Worm (Caenorhabditis elegans) whole organism, L3 larva: ENCODE data around the gene ZK994.6.
A peak's percentile ranks its signal among the peaks of the same experiment; 100 is the strongest.

Experiments used
- R02D3.7 ChIP-seq: fragments of 150-350 bp; optimal IDR thresholded peaks from 2 replicates; lab custom pipeline; 2014; ENCODE audit warnings: missing biosample characterization, missing genetic modification characterization
- ZK546.5 ChIP-seq: sonication (generic microtip); optimal IDR thresholded peaks from 2 replicates; lab custom pipeline; 2017; ENCODE audit warnings: missing biosample characterization, missing genetic modification characterization
- aly-2 ChIP-seq: fragments of 150-350 bp; optimal IDR thresholded peaks from 2 replicates; lab custom pipeline; 2014; ENCODE audit warnings: missing biosample characterization, missing genetic modification characterization
- ama-1 ChIP-seq: fragments of 150-350 bp; optimal IDR thresholded peaks from 2 replicates; lab custom pipeline; 2018
- ceh-16 ChIP-seq: sonication (generic microtip); optimal IDR thresholded peaks from 2 replicates; lab custom pipeline; 2017; ENCODE audit warnings: missing biosample characterization, missing genetic modification characterization
- ceh-28 ChIP-seq: fragments of 150-350 bp; optimal IDR thresholded peaks from 2 replicates; lab custom pipeline; 2014; ENCODE audit warnings: missing biosample characterization, missing genetic modification reagents, missing genetic modification characterization
- ceh-82 ChIP-seq: fragments of 150-350 bp; optimal IDR thresholded peaks from 2 replicates; lab custom pipeline; 2014; ENCODE audit warnings: missing biosample characterization, missing genetic modification characterization
- ceh-9 ChIP-seq: sonication (generic microtip); optimal IDR thresholded peaks from 2 replicates; lab custom pipeline; 2018; ENCODE audit warnings: missing biosample characterization, missing genetic modification characterization
- daf-12 ChIP-seq: fragments of 150-350 bp; optimal IDR thresholded peaks from 2 replicates; lab custom pipeline; 2014; ENCODE audit warnings: missing biosample characterization, missing genetic modification reagents, missing genetic modification characterization
- egl-27 ChIP-seq: sonication (generic microtip); optimal IDR thresholded peaks from 4 replicates; lab custom pipeline; 2017; ENCODE audit warnings: missing biosample characterization, missing genetic modification reagents, missing genetic modification characterization
- egl-5 ChIP-seq: fragments of 150-350 bp; optimal IDR thresholded peaks from 2 replicates; lab custom pipeline; 2017; ENCODE audit warnings: missing biosample characterization, missing genetic modification reagents, missing genetic modification characterization, inconsistent platforms
- elt-1 ChIP-seq: fragments of 150-350 bp; optimal IDR thresholded peaks from 2 replicates; lab custom pipeline; 2014; ENCODE audit warnings: missing biosample characterization, missing genetic modification characterization
- elt-2 ChIP-seq: sonication (generic microtip); optimal IDR thresholded peaks from 2 replicates; lab custom pipeline; 2016; ENCODE audit warnings: missing genetic modification reagents, mild to moderate bottlenecking, missing genetic modification characterization, missing compliant biosample characterization
- elt-3 ChIP-seq, 3 experiments: fragments of 150-350 bp in 1 of 3; sonication (generic microtip) in 2 of 3; optimal IDR thresholded peaks; 2 replicates in 2 of 3; 4 replicates in 1 of 3; lab custom pipeline; 2014 to 2017; ENCODE audit warnings: missing biosample characterization in 3 of 3, missing genetic modification characterization in 3 of 3
- eor-1 ChIP-seq, 2 experiments: fragments of 150-350 bp; optimal IDR thresholded peaks; 2 replicates each; lab custom pipeline; 2014 to 2018; ENCODE audit warnings: missing biosample characterization in 2 of 2, missing genetic modification characterization in 2 of 2
- fkh-10 ChIP-seq: sonication (generic microtip); optimal IDR thresholded peaks from 2 replicates; lab custom pipeline; 2017; ENCODE audit warnings: missing biosample characterization, missing genetic modification reagents, missing genetic modification characterization
- fos-1 ChIP-seq: fragments of 150-350 bp; optimal IDR thresholded peaks from 2 replicates; lab custom pipeline; 2014; ENCODE audit warnings: missing biosample characterization, missing genetic modification characterization
- hmg-11 ChIP-seq: sonication (generic microtip); optimal IDR thresholded peaks from 2 replicates; lab custom pipeline; 2016; ENCODE audit warnings: missing genetic modification characterization, missing compliant biosample characterization
- jun-1 ChIP-seq: fragments of 150-350 bp; optimal IDR thresholded peaks from 2 replicates; lab custom pipeline; 2014; ENCODE audit warnings: missing biosample characterization, missing genetic modification reagents, missing genetic modification characterization
- lin-15B ChIP-seq: fragments of 150-350 bp; optimal IDR thresholded peaks from 2 replicates; lab custom pipeline; 2014; ENCODE audit warnings: missing biosample characterization, missing genetic modification characterization
- lsy-12 ChIP-seq: sonication (generic microtip); optimal IDR thresholded peaks from 2 replicates; lab custom pipeline; 2016; ENCODE audit warnings: mild to moderate bottlenecking, missing genetic modification characterization, missing compliant biosample characterization
- mdl-1 ChIP-seq: fragments of 150-350 bp; optimal IDR thresholded peaks from 2 replicates; lab custom pipeline; 2014; ENCODE audit warnings: missing biosample characterization, missing genetic modification characterization
- mml-1 ChIP-seq: fragments of 150-350 bp; sonication (generic microtip); optimal IDR thresholded peaks from 3 replicates; lab custom pipeline; 2014; ENCODE audit warnings: missing biosample characterization, missing genetic modification characterization
- nfya-1 ChIP-seq: sonication (generic microtip); optimal IDR thresholded peaks from 2 replicates; lab custom pipeline; 2017; ENCODE audit warnings: missing genetic modification characterization, mild to moderate bottlenecking, missing compliant biosample characterization, antibody characterized with exemption, moderate library complexity; ENCODE audit not compliant: insufficient read depth
- nhr-11 ChIP-seq: fragments of 150-350 bp; optimal IDR thresholded peaks from 2 replicates; lab custom pipeline; 2014; ENCODE audit warnings: missing biosample characterization, missing genetic modification characterization
- nhr-12 ChIP-seq: fragments of 150-350 bp; optimal IDR thresholded peaks from 2 replicates; lab custom pipeline; 2014; ENCODE audit warnings: missing biosample characterization, missing genetic modification characterization
- nhr-23 ChIP-seq: fragments of 150-350 bp; optimal IDR thresholded peaks from 2 replicates; lab custom pipeline; 2014; ENCODE audit warnings: missing biosample characterization, missing genetic modification reagents, missing genetic modification characterization
- nhr-237 ChIP-seq: fragments of 150-350 bp; optimal IDR thresholded peaks from 2 replicates; lab custom pipeline; 2014; ENCODE audit warnings: missing biosample characterization, missing genetic modification characterization
- nhr-25 ChIP-seq: sonication (generic microtip); optimal IDR thresholded peaks from 2 replicates; lab custom pipeline; 2017; ENCODE audit warnings: missing biosample characterization, missing genetic modification characterization
- nhr-28 ChIP-seq: fragments of 150-350 bp; optimal IDR thresholded peaks from 2 replicates; lab custom pipeline; 2014; ENCODE audit warnings: missing biosample characterization, missing genetic modification characterization
- nhr-43 ChIP-seq: sonication (generic microtip); optimal IDR thresholded peaks from 2 replicates; lab custom pipeline; 2016; ENCODE audit warnings: mild to moderate bottlenecking, missing genetic modification characterization, missing compliant biosample characterization; ENCODE audit not compliant: poor library complexity, severe bottlenecking
- nhr-67 ChIP-seq: fragments of 150-350 bp; optimal IDR thresholded peaks from 2 replicates; lab custom pipeline; 2014; ENCODE audit warnings: missing biosample characterization, missing genetic modification characterization
- nhr-76 ChIP-seq: fragments of 150-350 bp; sonication (generic microtip); optimal IDR thresholded peaks from 5 replicates; lab custom pipeline; 2014; ENCODE audit warnings: missing biosample characterization, missing genetic modification characterization
- nhr-77 ChIP-seq: fragments of 150-350 bp; optimal IDR thresholded peaks from 2 replicates; lab custom pipeline; 2014; ENCODE audit warnings: missing biosample characterization, missing genetic modification characterization
- pha-4 ChIP-seq: fragments of 150-350 bp; optimal IDR thresholded peaks from 2 replicates; lab custom pipeline; 2014; ENCODE audit warnings: missing biosample characterization, missing genetic modification reagents, missing genetic modification characterization
- pqm-1 ChIP-seq: fragments of 150-350 bp; optimal IDR thresholded peaks from 2 replicates; lab custom pipeline; 2017; ENCODE audit warnings: missing biosample characterization, missing genetic modification characterization, inconsistent platforms
- sea-2 ChIP-seq: fragments of 150-350 bp; sonication (generic microtip); optimal IDR thresholded peaks from 4 replicates; lab custom pipeline; 2014; ENCODE audit warnings: missing biosample characterization, missing genetic modification reagents, missing genetic modification characterization
- skn-1 ChIP-seq: fragments of 150-350 bp; optimal IDR thresholded peaks from 2 replicates; lab custom pipeline; 2014; ENCODE audit warnings: missing biosample characterization, missing genetic modification characterization
- snpc-4 ChIP-seq: fragments of 150-350 bp; optimal IDR thresholded peaks from 2 replicates; lab custom pipeline; 2014; ENCODE audit warnings: missing biosample characterization, missing genetic modification characterization
- tbx-2 ChIP-seq: sonication (generic microtip); optimal IDR thresholded peaks from 2 replicates; lab custom pipeline; 2016; ENCODE audit warnings: mild to moderate bottlenecking, missing genetic modification characterization, missing compliant biosample characterization
- unc-39 ChIP-seq: sonication (generic microtip); optimal IDR thresholded peaks from 4 replicates; lab custom pipeline; 2017; ENCODE audit warnings: missing biosample characterization, missing genetic modification characterization
- unc-62 ChIP-seq: fragments of 150-350 bp; sonication (generic microtip); optimal IDR thresholded peaks from 4 replicates; lab custom pipeline; 2014; ENCODE audit warnings: missing biosample characterization, missing genetic modification reagents, missing genetic modification characterization
- zag-1 ChIP-seq: fragments of 150-350 bp; optimal IDR thresholded peaks from 2 replicates; lab custom pipeline; 2014; ENCODE audit warnings: missing biosample characterization, missing genetic modification characterization

ZK994.6 gene

ce11 chrV:8460800-8461199 lies 46.4 kb downstream of the ZK994.6 start:
- TF ChIP-seq ama-1 = no peak
- no peak for TF ChIP-seq elt-3 (tag; optimal IDR thresholded peaks at IDR 0.05; lab: Kevin White, UChicago)
- no peak for TF ChIP-seq nhr-67 (tag; lab: Kevin White, UChicago)
- no peak for TF ChIP-seq ceh-28
- no peak for TF ChIP-seq eor-1 (tag; optimal IDR thresholded peaks at IDR 0.05; lab: Kevin White, UChicago)
- no peak for TF ChIP-seq tbx-2 (tag; lab: Kevin White, UChicago)
- TF ChIP-seq unc-39 (tag; lab: Kevin White, UChicago) = no peak
- TF ChIP-seq elt-2 (tag; lab: Kevin White, UChicago) = no peak
- no peak for TF ChIP-seq pqm-1 (tag; lab: Kevin White, UChicago)
- TF ChIP-seq lsy-12 (tag; lab: Kevin White, UChicago) = no peak
- TF ChIP-seq fkh-10 = no peak
- TF ChIP-seq nhr-77 (tag; lab: Kevin White, UChicago) = no peak
- peak; percentile 5 for TF ChIP-seq nfya-1 (tag; lab: Kevin White, UChicago)
- no peak for TF ChIP-seq nhr-12 (tag; lab: Kevin White, UChicago)
- TF ChIP-seq fos-1 (tag; lab: Kevin White, UChicago) = no peak
- no peak for TF ChIP-seq unc-62 (GFP tag; lab: Kevin White, UChicago)
- no peak for TF ChIP-seq nhr-11 (tag; lab: Kevin White, UChicago)
- peak; percentile 40 for TF ChIP-seq nhr-25 (tag; lab: Kevin White, UChicago)
- no peak for TF ChIP-seq mdl-1 (tag; lab: Kevin White, UChicago)
- TF ChIP-seq jun-1 (tag; lab: Kevin White, UChicago) = no peak
- TF ChIP-seq ceh-16 (tag; lab: Kevin White, UChicago) = no peak
- TF ChIP-seq lin-15B = no peak
- no peak for TF ChIP-seq nhr-28 (tag; lab: Kevin White, UChicago)
- no peak for TF ChIP-seq nhr-237 (tag; lab: Kevin White, UChicago)
- no peak for TF ChIP-seq daf-12
- no peak for TF ChIP-seq aly-2 (tag; lab: Kevin White, UChicago)
- TF ChIP-seq nhr-43 (tag; lab: Kevin White, UChicago) = no peak
- TF ChIP-seq skn-1 (tag; lab: Kevin White, UChicago) = no peak
- TF ChIP-seq egl-5 = peak; percentile 91
- no peak for TF ChIP-seq egl-27 (tag; lab: Kevin White, UChicago)
- TF ChIP-seq hmg-11 (tag; lab: Kevin White, UChicago) = no peak
- TF ChIP-seq zag-1 = no peak
- TF ChIP-seq pha-4 (tag; lab: Kevin White, UChicago) = peak; percentile 25
- TF ChIP-seq mml-1 = no peak
- no peak for TF ChIP-seq sea-2 (GFP tag; lab: Kevin White, UChicago)
- TF ChIP-seq ceh-82 (tag; lab: Kevin White, UChicago) = no peak
- no peak for TF ChIP-seq elt-1
- no peak for TF ChIP-seq nhr-76
- peak; percentile 65 for TF ChIP-seq nhr-23
- no peak for TF ChIP-seq ceh-9 (tag; lab: Kevin White, UChicago)
- no peak for TF ChIP-seq ZK546.5 (tag; lab: Kevin White, UChicago)
- TF ChIP-seq R02D3.7 (tag; lab: Kevin White, UChicago) = no peak
- TF ChIP-seq snpc-4 (tag; lab: Kevin White, UChicago) = peak; percentile 0

ce11 chrV:8460306-8460705 lies 46.9 kb downstream of the ZK994.6 start, which contains the start of gene T23B12.6:
Gene T23B12.6 (minus strand): TSS chrV:8460419.
- TF ChIP-seq elt-2 (tag; lab: Kevin White, UChicago) (peak; percentile 74), nhr-28 (tag; lab: Kevin White, UChicago) (no peak), nhr-76 (no peak), ceh-16 (tag; lab: Kevin White, UChicago) (no peak), fkh-10 (no peak), R02D3.7 (tag; lab: Kevin White, UChicago) (no peak), pqm-1 (tag; lab: Kevin White, UChicago) (peak; percentile 41), egl-27 (tag; lab: Kevin White, UChicago) (no peak), pha-4 (tag; lab: Kevin White, UChicago) (peak; percentile 36)
